Fruit fly (Drosophila melanogaster) whole organism, embryonic: ENCODE measurements around the gene CG7896.
A peak's percentile ranks its signal among the peaks of the same experiment; 100 is the strongest.

ENCODE experiments used
- Abd-B ChIP-seq: fragments of 200-800 bp; sonication (Bioruptor generic); optimal IDR thresholded peaks from 2 replicates; lab custom pipeline; 2018; ENCODE audit warnings: missing biosample characterization, mild to moderate bottlenecking, missing genetic modification characterization, moderate library complexity
- BEAF-32 ChIP-seq: fragments of 200-800 bp; sonication (Bioruptor generic); optimal IDR thresholded peaks from 3 replicates; lab custom pipeline; 2017; ENCODE audit warnings: missing biosample characterization, missing genetic modification characterization, mild to moderate bottlenecking, moderate library complexity, missing genetic modification reagents
- Blimp-1 ChIP-seq: fragments of 200-800 bp; sonication (Bioruptor generic); optimal IDR thresholded peaks from 3 replicates; lab custom pipeline; 2018; ENCODE audit warnings: missing biosample characterization, missing genetic modification characterization, mild to moderate bottlenecking, moderate library complexity, missing genetic modification reagents
- BtbVII ChIP-seq: fragments of 200-800 bp; sonication (Bioruptor generic); optimal IDR thresholded peaks from 3 replicates; lab custom pipeline; 2017; ENCODE audit warnings: missing biosample characterization, mild to moderate bottlenecking, missing genetic modification characterization
- CG10267 ChIP-seq: fragments of 200-800 bp; sonication (Bioruptor generic); optimal IDR thresholded peaks from 2 replicates; lab custom pipeline; 2018; ENCODE audit warnings: missing biosample characterization, mild to moderate bottlenecking, missing genetic modification characterization, moderate library complexity
- CG10565 ChIP-seq: fragments of 200-800 bp; sonication (Bioruptor generic); optimal IDR thresholded peaks from 3 replicates; lab custom pipeline; 2016; ENCODE audit warnings: missing biosample characterization, mild to moderate bottlenecking, missing genetic modification characterization
- CG10654 ChIP-seq: fragments of 200-800 bp; sonication (Bioruptor generic); optimal IDR thresholded peaks from 2 replicates; lab custom pipeline; 2016; ENCODE audit warnings: missing biosample characterization, missing genetic modification characterization
- CG12391 ChIP-seq: fragments of 200-800 bp; sonication (Bioruptor generic); optimal IDR thresholded peaks from 3 replicates; lab custom pipeline; 2018; ENCODE audit warnings: missing biosample characterization, mild to moderate bottlenecking, missing genetic modification characterization, moderate library complexity
- CG18262 ChIP-seq: fragments of 200-800 bp; optimal IDR thresholded peaks from 3 replicates; lab custom pipeline; 2019; ENCODE audit warnings: missing biosample characterization, mild to moderate bottlenecking, missing genetic modification characterization, moderate library complexity
- CG2116 ChIP-seq: fragments of 200-800 bp; sonication (Bioruptor generic); optimal IDR thresholded peaks from 3 replicates; lab custom pipeline; 2018; ENCODE audit warnings: missing biosample characterization, mild to moderate bottlenecking, missing genetic modification characterization
- CG2120 ChIP-seq: fragments of 200-800 bp; sonication (Bioruptor generic); optimal IDR thresholded peaks from 3 replicates; lab custom pipeline; 2016; ENCODE audit warnings: missing biosample characterization, missing genetic modification characterization
- CG2129 ChIP-seq: fragments of 200-800 bp; sonication (Bioruptor generic); IDR thresholded peaks from 2 replicates; pipeline ENCODE4 v1.3.6; 2022; ENCODE audit warnings: missing biosample characterization, missing genetic modification characterization; ENCODE audit not compliant: partially characterized antibody
- CG30403 ChIP-seq: fragments of 200-800 bp; sonication (Bioruptor generic); optimal IDR thresholded peaks from 3 replicates; lab custom pipeline; 2016; ENCODE audit warnings: missing biosample characterization, missing genetic modification characterization
- CG32772 ChIP-seq: fragments of 200-800 bp; sonication (Bioruptor generic); IDR thresholded peaks from 2 replicates; pipeline ENCODE4 v1.3.6; 2022; ENCODE audit warnings: missing biosample characterization, missing genetic modification characterization
- CG4282 ChIP-seq: fragments of 200-800 bp; sonication (Bioruptor generic); optimal IDR thresholded peaks from 2 replicates; lab custom pipeline; 2016; ENCODE audit warnings: missing biosample characterization, missing genetic modification characterization
- CG4328 ChIP-seq: fragments of 200-800 bp; sonication (Bioruptor generic); optimal IDR thresholded peaks from 3 replicates; lab custom pipeline; 2017; ENCODE audit warnings: missing biosample characterization, missing genetic modification reagents, missing genetic modification characterization
- CG4424 ChIP-seq: fragments of 200-800 bp; sonication (Bioruptor generic); optimal IDR thresholded peaks from 3 replicates; lab custom pipeline; 2016; ENCODE audit warnings: missing biosample characterization, missing genetic modification characterization
- CG6654 ChIP-seq: fragments of 200-800 bp; sonication (Bioruptor generic); optimal IDR thresholded peaks from 2 replicates; lab custom pipeline; 2017; ENCODE audit warnings: missing biosample characterization, mild to moderate bottlenecking, missing genetic modification characterization
- CG8359 ChIP-seq: fragments of 200-800 bp; sonication (Bioruptor generic); optimal IDR thresholded peaks from 2 replicates; lab custom pipeline; 2017; ENCODE audit warnings: missing biosample characterization, mild to moderate bottlenecking, missing genetic modification characterization, borderline replicate concordance
- CG9609 ChIP-seq: fragments of 200-800 bp; sonication (Bioruptor generic); optimal IDR thresholded peaks from 3 replicates; lab custom pipeline; 2016; ENCODE audit warnings: missing biosample characterization, missing genetic modification characterization
- CTCF ChIP-seq: fragments of 200-800 bp; sonication (Bioruptor generic); optimal IDR thresholded peaks from 2 replicates; lab custom pipeline; 2017; ENCODE audit warnings: missing biosample characterization, mild to moderate bottlenecking, missing genetic modification characterization, moderate library complexity
- Dek ChIP-seq: fragments of 200-800 bp; sonication (Bioruptor generic); optimal IDR thresholded peaks from 3 replicates; lab custom pipeline; 2019; ENCODE audit warnings: missing biosample characterization, mild to moderate bottlenecking, missing genetic modification characterization, moderate library complexity
- Ets65A ChIP-seq: fragments of 200-800 bp; sonication (Bioruptor generic); peaks from one replicate; lab custom pipeline; 2016; ENCODE audit warnings: missing biosample characterization, missing genetic modification characterization
- Gug ChIP-seq: fragments of 200-800 bp; sonication (Bioruptor generic); IDR thresholded peaks from 4 replicates; pipeline ENCODE4 v1.3.6; 2022; ENCODE audit warnings: missing biosample characterization, missing genetic modification characterization
- HLH3B ChIP-seq: fragments of 200-800 bp; sonication (Bioruptor generic); IDR thresholded peaks from 2 replicates; pipeline ENCODE4 v1.3.6; 2022; ENCODE audit warnings: missing biosample characterization, missing genetic modification characterization
- Hr39 ChIP-seq: fragments of >200 bp; optimal IDR thresholded peaks from 2 replicates; lab custom pipeline; 2017
- Lhr ChIP-seq: fragments of 200-800 bp; sonication (Bioruptor generic); optimal IDR thresholded peaks from 3 replicates; lab custom pipeline; 2017; ENCODE audit warnings: mild to moderate bottlenecking, missing biosample characterization, missing genetic modification reagents, missing genetic modification characterization
- Meics ChIP-seq: fragments of 200-800 bp; sonication (Bioruptor generic); optimal IDR thresholded peaks from 2 replicates; lab custom pipeline; 2017; ENCODE audit warnings: missing biosample characterization, mild to moderate bottlenecking, missing genetic modification characterization
- Opbp ChIP-seq: fragments of 200-800 bp; sonication (Bioruptor generic); IDR thresholded peaks from 3 replicates; pipeline ENCODE4 v1.3.6; 2022; ENCODE audit warnings: missing biosample characterization, missing genetic modification characterization; ENCODE audit not compliant: partially characterized antibody
- Ptx1 ChIP-seq: fragments of 200-800 bp; sonication (Bioruptor generic); IDR thresholded peaks from 2 replicates; pipeline ENCODE4 v1.3.6; 2022; ENCODE audit warnings: missing biosample characterization, missing genetic modification characterization
- Ravus ChIP-seq: fragments of 200-800 bp; sonication (Bioruptor generic); IDR thresholded peaks from 2 replicates; pipeline ENCODE4 v1.3.6; 2022; ENCODE audit warnings: missing biosample characterization, missing genetic modification characterization
- Vsx1 ChIP-seq: fragments of 200-800 bp; sonication (Bioruptor generic); optimal IDR thresholded peaks from 2 replicates; lab custom pipeline; 2017; ENCODE audit warnings: missing biosample characterization, mild to moderate bottlenecking, missing genetic modification characterization, missing genetic modification reagents
- amos ChIP-seq: fragments of 200-800 bp; sonication (Bioruptor generic); IDR thresholded peaks from 2 replicates; pipeline ENCODE4 v1.3.6; 2022; ENCODE audit warnings: missing biosample characterization, missing genetic modification characterization; ENCODE audit not compliant: partially characterized antibody
- br ChIP-seq: fragments of >200 bp; optimal IDR thresholded peaks from 2 replicates; lab custom pipeline; 2017
- btn ChIP-seq: fragments of 200-800 bp; sonication (Bioruptor generic); optimal IDR thresholded peaks from 2 replicates; lab custom pipeline; 2016; ENCODE audit warnings: missing biosample characterization, missing genetic modification characterization
- chif ChIP-seq, 2 experiments: fragments of 200-800 bp; sonication (Bioruptor generic); optimal IDR thresholded peaks; 3 replicates each; lab custom pipeline; 2016; ENCODE audit warnings: missing biosample characterization in 2 of 2, missing genetic modification characterization in 2 of 2
- crol ChIP-seq: fragments of 200-800 bp; sonication (Bioruptor generic); IDR thresholded peaks from 2 replicates; pipeline ENCODE4 v1.3.6; 2022; ENCODE audit warnings: missing biosample characterization, missing genetic modification characterization
- dmrt11E ChIP-seq: fragments of 200-800 bp; sonication (Bioruptor generic); optimal IDR thresholded peaks from 3 replicates; lab custom pipeline; 2018; ENCODE audit warnings: missing biosample characterization, mild to moderate bottlenecking, missing genetic modification characterization, moderate library complexity
- exex ChIP-seq: fragments of 200-800 bp; sonication (Bioruptor generic); optimal IDR thresholded peaks from 4 replicates; lab custom pipeline; 2018; ENCODE audit warnings: missing biosample characterization, mild to moderate bottlenecking, missing genetic modification characterization, moderate library complexity
- h ChIP-seq: fragments of >200 bp; optimal IDR thresholded peaks from 2 replicates; lab custom pipeline; 2017
- her ChIP-seq: fragments of 200-800 bp; sonication (Bioruptor generic); optimal IDR thresholded peaks from 2 replicates; lab custom pipeline; 2016; ENCODE audit warnings: missing biosample characterization, missing genetic modification characterization
- hkb ChIP-seq, 2 experiments: fragments of 200-800 bp in 1 of 2; fragments of >200 bp in 1 of 2; sonication (Bioruptor generic) in 1 of 2; IDR thresholded peaks in 1 of 2; optimal IDR thresholded peaks in 1 of 2; 2 replicates each; pipeline versions ENCODE4 v1.3.6 to Lab custom; 2017 to 2022; ENCODE audit warnings: missing biosample characterization in 1 of 2, missing genetic modification characterization in 1 of 2
- nom ChIP-seq: fragments of 200-800 bp; sonication (Bioruptor generic); optimal IDR thresholded peaks from 2 replicates; lab custom pipeline; 2017; ENCODE audit warnings: missing biosample characterization, missing genetic modification characterization, mild to moderate bottlenecking, moderate library complexity, missing genetic modification reagents
- onecut ChIP-seq: fragments of 200-800 bp; sonication (Bioruptor generic); IDR thresholded peaks from 2 replicates; pipeline ENCODE4 v1.3.6; 2022; ENCODE audit warnings: missing biosample characterization, missing genetic modification characterization
- pros ChIP-seq: fragments of 200-800 bp; sonication (Bioruptor generic); optimal IDR thresholded peaks from 3 replicates; lab custom pipeline; 2019; ENCODE audit warnings: missing biosample characterization, mild to moderate bottlenecking, missing genetic modification characterization, moderate library complexity
- sd ChIP-seq: fragments of 200-800 bp; sonication (Bioruptor generic); optimal IDR thresholded peaks from 3 replicates; lab custom pipeline; 2018; ENCODE audit warnings: missing biosample characterization, mild to moderate bottlenecking, missing genetic modification characterization, moderate library complexity
- slbo ChIP-seq: fragments of 200-800 bp; sonication (Bioruptor generic); IDR thresholded peaks from 2 replicates; pipeline ENCODE4 v1.3.6; 2022; ENCODE audit warnings: missing biosample characterization, missing genetic modification characterization
- slp2 ChIP-seq: fragments of 200-800 bp; sonication (Bioruptor generic); optimal IDR thresholded peaks from 2 replicates; lab custom pipeline; 2016; ENCODE audit warnings: missing biosample characterization, missing genetic modification characterization
- tap ChIP-seq: fragments of 200-800 bp; optimal IDR thresholded peaks from 3 replicates; lab custom pipeline; 2019; ENCODE audit warnings: missing biosample characterization, mild to moderate bottlenecking, missing genetic modification characterization, moderate library complexity
- tll ChIP-seq, 2 experiments: fragments of 200-800 bp in 1 of 2; fragments of >200 bp in 1 of 2; sonication (Bioruptor generic) in 1 of 2; optimal IDR thresholded peaks; 2 replicates each; lab custom pipeline; 2017 to 2019; ENCODE audit warnings: missing biosample characterization in 2 of 2, missing genetic modification characterization in 2 of 2, mild to moderate bottlenecking in 1 of 2, moderate library complexity in 1 of 2
- vnd ChIP-seq: fragments of 200-800 bp; sonication (Bioruptor generic); IDR thresholded peaks from 3 replicates; pipeline ENCODE4 v1.3.6; 2022; ENCODE audit warnings: missing biosample characterization, missing genetic modification characterization; ENCODE audit not compliant: partially characterized antibody
- vvl ChIP-seq: fragments of 200-800 bp; sonication (Bioruptor generic); IDR thresholded peaks from 2 replicates; pipeline ENCODE4 v1.3.6; 2022; ENCODE audit warnings: missing biosample characterization, missing genetic modification characterization

The CG7896 gene

DNA sequence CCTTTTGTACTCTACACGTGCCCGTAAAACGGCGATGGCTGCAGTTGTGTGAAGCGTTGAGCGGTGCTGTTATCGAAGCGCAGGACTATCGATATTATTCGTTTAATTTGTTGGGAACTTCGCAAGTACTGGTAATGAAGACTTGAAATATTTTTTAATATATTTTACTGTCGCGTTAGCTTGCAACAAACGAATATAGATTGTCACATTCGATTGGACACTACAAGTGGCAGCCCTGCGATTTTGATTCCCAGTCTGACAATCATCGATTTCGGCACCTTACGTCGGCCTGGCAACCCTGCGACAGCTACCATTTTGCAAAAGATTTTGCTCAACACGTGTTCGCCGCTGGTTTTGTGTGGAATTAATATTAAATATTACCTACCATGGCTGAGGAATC, 21.4 kb downstream of the CG7896 start, which contains the start of the genes Nlp and Nph (continued):
- TF ChIP-seq Abd-B (GFP tag; lab: Kevin White, UChicago) (no peak), CG6654 (GFP tag; lab: Kevin White, UChicago) (no peak), Gug (GFP tag; lab: Robert Waterston, UW) (no peak; the same call in 3 of the 4 replicates), CG2116 (GFP tag; lab: Kevin White, UChicago) (peak; percentile 93), tap (no peak), onecut (peak; percentile 41; the same call in 1 of the 2 replicates), crol (GFP tag; lab: Robert Waterston, UW) (no peak), Blimp-1 (no peak), HLH3B (GFP tag; lab: Robert Waterston, UW) (no peak), amos (GFP tag; lab: Robert Waterston, UW) (peak; percentile 76), hkb (optimal IDR thresholded peaks at IDR 0.05; lab: Kevin White, UChicago) (no peak), hkb (GFP tag; IDR thresholded peaks at IDR 0.05; lab: Robert Waterston, UW) (peak; percentile 48; the same call in 1 of the 2 replicates), BtbVII (GFP tag; lab: Kevin White, UChicago) (no peak), Dek (no peak), CG2129 (GFP tag; lab: Robert Waterston, UW) (peak; percentile 69), h (no peak), sd (no peak), Ravus (GFP tag; lab: Robert Waterston, UW) (no peak), CTCF (peak; percentile 37), nom (no peak), CG30403 (peak; percentile 40), CG10654 (GFP tag; lab: Kevin White, UChicago) (no peak), CG12391 (tag; lab: Kevin White, UChicago) (peak; percentile 42), tll (GFP tag; optimal IDR thresholded peaks at IDR 0.05; lab: Kevin White, UChicago) (no peak), br (no peak), CG10565 (no peak), CG32772 (GFP tag; lab: Robert Waterston, UW) (no peak), CG10267 (tag; lab: Kevin White, UChicago) (peak; percentile 63), vnd (GFP tag; lab: Robert Waterston, UW) (peak; percentile 75; the same call in 2 of the 3 replicates), vvl (GFP tag; lab: Robert Waterston, UW) (no peak), CG18262 (tag; lab: Kevin White, UChicago) (peak; percentile 32), exex (tag; lab: Kevin White, UChicago) (no peak), chif (GFP tag; optimal IDR thresholded peaks at IDR 0.05; lab: Kevin White, UChicago) (no peak), CG4282 (no peak), CG4424 (GFP tag; lab: Kevin White, UChicago) (no peak), CG8359 (no peak), Vsx1 (GFP tag; lab: Kevin White, UChicago) (no peak), Ptx1 (GFP tag; lab: Robert Waterston, UW) (no peak), Opbp (GFP tag; lab: Robert Waterston, UW) (peak; percentile 76), CG9609 (GFP tag; lab: Kevin White, UChicago) (no peak), Ets65A (no peak), Meics (GFP tag; lab: Kevin White, UChicago) (peak; percentile 74), btn (GFP tag; lab: Kevin White, UChicago) (no peak), slp2 (no peak), slbo (GFP tag; lab: Robert Waterston, UW) (peak; percentile 45), Lhr (no peak), Hr39 (lab: Kevin White, UChicago) (no peak), her (no peak), CG2120 (peak; percentile 45), CG4328 (GFP tag; lab: Kevin White, UChicago) (no peak), dmrt11E (tag; lab: Kevin White, UChicago) (no peak), BEAF-32 (peak; percentile 86), pros (GFP tag; lab: Kevin White, UChicago) (no peak)
